Worm (Caenorhabditis elegans) whole organism, mixed stage, embryonic: ENCODE data around the gene col-19.

Experiments
- drap-1 ChIP-seq: fragments of 200-800 bp; sonication (Bioruptor generic); optimal IDR thresholded peaks from 3 replicates; lab custom pipeline; 2018; ENCODE audit warnings: mild to moderate bottlenecking, missing genetic modification characterization, missing compliant biosample characterization
- elt-3 ChIP-seq: fragments of 150-350 bp; optimal IDR thresholded peaks from 2 replicates; lab custom pipeline; 2014; ENCODE audit warnings: missing biosample characterization, missing genetic modification characterization
- flh-1 ChIP-seq: fragments of 200-800 bp; sonication (Bioruptor generic); optimal IDR thresholded peaks from 2 replicates; lab custom pipeline; 2018; ENCODE audit warnings: mild to moderate bottlenecking, missing genetic modification characterization, moderate library complexity, missing compliant biosample characterization
- nhr-12 ChIP-seq: fragments of 150-350 bp; optimal IDR thresholded peaks from 2 replicates; lab custom pipeline; 2014; ENCODE audit warnings: missing biosample characterization, missing genetic modification characterization
- nhr-237 ChIP-seq: fragments of 150-350 bp; optimal IDR thresholded peaks from 2 replicates; lab custom pipeline; 2014; ENCODE audit warnings: missing biosample characterization, missing genetic modification characterization
- unc-39 ChIP-seq: fragments of 150-350 bp; optimal IDR thresholded peaks from 2 replicates; lab custom pipeline; 2014; ENCODE audit warnings: missing biosample characterization, missing genetic modification characterization

DNA sequence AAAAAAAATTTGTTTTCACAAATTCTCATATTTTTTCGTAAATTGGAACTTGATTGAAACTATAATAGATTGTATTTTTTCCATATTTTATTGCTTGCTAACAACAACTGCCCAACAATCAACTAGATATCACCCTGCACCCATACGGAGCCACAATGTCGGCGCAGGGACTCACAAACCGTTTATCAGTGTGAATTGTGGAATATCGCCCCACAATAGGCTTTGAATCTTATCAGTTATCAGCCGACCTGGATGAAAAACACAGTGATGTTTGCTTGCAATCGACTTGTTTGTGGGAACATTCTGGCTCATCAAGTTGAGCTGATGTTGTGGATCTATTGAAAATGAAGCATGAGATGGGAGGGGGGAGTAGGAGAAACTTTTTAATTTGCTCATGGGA lies 17.5 kb downstream of the col-19 start:
- TF ChIP-seq unc-39 (tag; lab: Kevin White, UChicago) (no peak), elt-3 (tag; lab: Kevin White, UChicago) (no peak), flh-1 (GFP tag; lab: Kevin White, UChicago) (no peak), drap-1 (GFP tag; lab: Kevin White, UChicago) (no peak), nhr-237 (tag; lab: Kevin White, UChicago) (no peak), nhr-12 (tag; lab: Kevin White, UChicago) (no peak)
